Fruit fly (Drosophila melanogaster) whole organism, prepupa: ENCODE data around the gene CG12502.

Source experiments
- CG11294 ChIP-seq: fragments of 200-800 bp; sonication (Bioruptor generic); IDR thresholded peaks from 2 replicates; pipeline ENCODE4 v1.3.6; 2022; ENCODE audit warnings: missing biosample characterization, missing genetic modification characterization
- CG11762 ChIP-seq: fragments of 200-800 bp; sonication (Bioruptor generic); optimal IDR thresholded peaks from 3 replicates; lab custom pipeline; 2016; ENCODE audit warnings: missing biosample characterization, missing genetic modification characterization; ENCODE audit not compliant: insufficient read depth
- CG11902 ChIP-seq: fragments of 200-800 bp; sonication (Bioruptor generic); optimal IDR thresholded peaks from 3 replicates; lab custom pipeline; 2016; ENCODE audit warnings: missing biosample characterization, missing genetic modification characterization
- CG15336 ChIP-seq: fragments of 200-800 bp; sonication (Bioruptor generic); IDR thresholded peaks from 2 replicates; pipeline ENCODE4 v1.3.6; 2022; ENCODE audit warnings: missing biosample characterization, missing genetic modification characterization
- CG1621 ChIP-seq: fragments of 200-800 bp; sonication (Bioruptor generic); optimal IDR thresholded peaks from 3 replicates; lab custom pipeline; 2018; ENCODE audit warnings: missing biosample characterization, mild to moderate bottlenecking, missing genetic modification characterization
- CG16779 ChIP-seq: fragments of 200-800 bp; sonication (Bioruptor generic); optimal IDR thresholded peaks from 3 replicates; lab custom pipeline; 2017; ENCODE audit warnings: missing biosample characterization, mild to moderate bottlenecking, missing genetic modification characterization
- CG32006 ChIP-seq: fragments of 200-800 bp; sonication (Bioruptor generic); optimal IDR thresholded peaks from 3 replicates; lab custom pipeline; 2017; ENCODE audit warnings: missing biosample characterization, mild to moderate bottlenecking, missing genetic modification characterization
- CG34406 ChIP-seq: fragments of 200-800 bp; sonication (Bioruptor generic); optimal IDR thresholded peaks from 3 replicates; lab custom pipeline; 2016; ENCODE audit warnings: missing biosample characterization, missing genetic modification characterization
- CG3919 ChIP-seq: fragments of 200-800 bp; sonication (Bioruptor generic); optimal IDR thresholded peaks from 3 replicates; lab custom pipeline; 2016; ENCODE audit warnings: missing biosample characterization, missing genetic modification characterization
- CG6163 ChIP-seq: fragments of 200-800 bp; sonication (Bioruptor generic); IDR thresholded peaks from 3 replicates; pipeline ENCODE4 v1.3.6; 2022; ENCODE audit warnings: missing biosample characterization, missing genetic modification characterization
- CG6792 ChIP-seq: fragments of 200-800 bp; sonication (Bioruptor generic); optimal IDR thresholded peaks from 3 replicates; lab custom pipeline; 2016; ENCODE audit warnings: missing biosample characterization, missing genetic modification characterization
- CG6854 ChIP-seq: fragments of 200-800 bp; sonication (Bioruptor generic); optimal IDR thresholded peaks from 2 replicates; lab custom pipeline; 2017; ENCODE audit warnings: missing biosample characterization, mild to moderate bottlenecking, missing genetic modification characterization
- CG8119 ChIP-seq: fragments of 200-800 bp; sonication (Bioruptor generic); IDR thresholded peaks from 3 replicates; pipeline ENCODE4 v1.3.6; 2022; ENCODE audit warnings: missing biosample characterization, missing genetic modification characterization
- CG8319 ChIP-seq: fragments of 200-800 bp; sonication (Bioruptor generic); optimal IDR thresholded peaks from 3 replicates; lab custom pipeline; 2016; ENCODE audit warnings: missing biosample characterization, missing genetic modification characterization
- Eip75B ChIP-seq: fragments of 200-800 bp; sonication (Bioruptor generic); optimal IDR thresholded peaks from 3 replicates; lab custom pipeline; 2016; ENCODE audit warnings: missing biosample characterization, missing genetic modification characterization
- Eip78C ChIP-seq: fragments of 200-800 bp; sonication (Bioruptor generic); peaks from one replicate; lab custom pipeline; 2016; ENCODE audit warnings: missing biosample characterization, missing genetic modification characterization
- Ets96B ChIP-seq: fragments of 200-800 bp; optimal IDR thresholded peaks from 2 replicates; lab custom pipeline; 2019; ENCODE audit warnings: missing biosample characterization, mild to moderate bottlenecking, missing genetic modification characterization, moderate library complexity
- Hr39 ChIP-seq: fragments of 200-800 bp; sonication (Bioruptor generic); optimal IDR thresholded peaks from 2 replicates; lab custom pipeline; 2016; ENCODE audit warnings: missing biosample characterization, missing genetic modification characterization
- Lpt ChIP-seq: fragments of 200-800 bp; sonication (Bioruptor generic); optimal IDR thresholded peaks from 3 replicates; lab custom pipeline; 2016; ENCODE audit warnings: missing biosample characterization, missing genetic modification characterization
- Smox ChIP-seq: fragments of 200-800 bp; sonication (Bioruptor generic); optimal IDR thresholded peaks from 3 replicates; lab custom pipeline; 2016; ENCODE audit warnings: missing biosample characterization, missing genetic modification characterization
- Sox102F ChIP-seq: fragments of 200-800 bp; sonication (Bioruptor generic); optimal IDR thresholded peaks from 2 replicates; lab custom pipeline; 2016; ENCODE audit warnings: missing biosample characterization, mild to moderate bottlenecking, missing genetic modification characterization
- Sox14 ChIP-seq: fragments of 200-800 bp; sonication (Bioruptor generic); optimal IDR thresholded peaks from 3 replicates; lab custom pipeline; 2016; ENCODE audit warnings: missing biosample characterization, missing genetic modification characterization
- Sox15 ChIP-seq: fragments of 200-800 bp; sonication (Bioruptor generic); optimal IDR thresholded peaks from 3 replicates; lab custom pipeline; 2016; ENCODE audit warnings: missing biosample characterization, missing genetic modification characterization
- achi ChIP-seq: fragments of 200-800 bp; sonication (Bioruptor generic); optimal IDR thresholded peaks from 3 replicates; lab custom pipeline; 2016; ENCODE audit warnings: missing biosample characterization, missing genetic modification characterization
- acj6 ChIP-seq: fragments of 200-800 bp; sonication (Bioruptor generic); optimal IDR thresholded peaks from 3 replicates; lab custom pipeline; 2016; ENCODE audit warnings: missing biosample characterization, missing genetic modification characterization
- cyc ChIP-seq: fragments of 200-800 bp; sonication (Bioruptor generic); optimal IDR thresholded peaks from 3 replicates; lab custom pipeline; 2016; ENCODE audit warnings: missing biosample characterization, missing genetic modification characterization
- eg ChIP-seq: fragments of 200-800 bp; sonication (Bioruptor generic); IDR thresholded peaks from 3 replicates; pipeline ENCODE4 v1.3.6; 2022; ENCODE audit warnings: missing biosample characterization, missing genetic modification characterization
- fd85E ChIP-seq: fragments of 200-800 bp; sonication (Bioruptor generic); optimal IDR thresholded peaks from 3 replicates; lab custom pipeline; 2016; ENCODE audit warnings: missing biosample characterization, missing genetic modification characterization
- fkh ChIP-seq: fragments of 200-800 bp; sonication (Bioruptor generic); optimal IDR thresholded peaks from 3 replicates; lab custom pipeline; 2017; ENCODE audit warnings: missing biosample characterization, mild to moderate bottlenecking, missing genetic modification characterization, moderate library complexity
- lz ChIP-seq: fragments of 200-800 bp; sonication (Bioruptor generic); optimal IDR thresholded peaks from 3 replicates; lab custom pipeline; 2016; ENCODE audit warnings: missing biosample characterization, missing genetic modification characterization
- net ChIP-seq: fragments of 200-800 bp; sonication (Bioruptor generic); optimal IDR thresholded peaks from 3 replicates; lab custom pipeline; 2016; ENCODE audit warnings: missing biosample characterization, missing genetic modification characterization
- spab ChIP-seq: fragments of 200-800 bp; sonication (Bioruptor generic); optimal IDR thresholded peaks from 2 replicates; lab custom pipeline; 2017; ENCODE audit warnings: missing biosample characterization, mild to moderate bottlenecking, missing genetic modification characterization, missing genetic modification reagents
- ss ChIP-seq, 2 experiments: fragments of 200-800 bp; sonication (Bioruptor generic); optimal IDR thresholded peaks; 2 replicates in 1 of 2; 3 replicates in 1 of 2; lab custom pipeline; 2017 to 2018; ENCODE audit warnings: mild to moderate bottlenecking in 2 of 2, missing biosample characterization in 2 of 2, missing genetic modification characterization in 2 of 2, moderate library complexity in 1 of 2
- svp ChIP-seq: fragments of 200-800 bp; sonication (Bioruptor generic); peaks from one replicate; lab custom pipeline; 2016; ENCODE audit warnings: missing biosample characterization, missing genetic modification characterization
- vri ChIP-seq: fragments of 200-800 bp; sonication (Bioruptor generic); optimal IDR thresholded peaks from 3 replicates; lab custom pipeline; 2016; ENCODE audit warnings: missing biosample characterization, mild to moderate bottlenecking, missing genetic modification characterization

Gene CG12502

dm6 chr3L:880851-881250 lies 15.7 kb downstream of the CG12502 start:
- TF ChIP-seq Eip78C (peak; percentile 37), CG1621 (peak; percentile 1), Smox (GFP tag; lab: Kevin White, UChicago) (no peak), spab (no peak), CG6854 (peak; percentile 30), CG8119 (0 out of 3 replicates have a peak, but pooled peaks have one; percentile 16), CG3919 (GFP tag; lab: Kevin White, UChicago) (peak; percentile 14), vri (peak; percentile 2), eg (GFP tag; lab: Robert Waterston, UW) (peak; percentile 18; the same call in 1 of the 3 replicates)
- TF ChIP-seq, all 60 proteins: peak for 7

dm6 chr3L:881496-882235 lies 16.5 kb downstream of the CG12502 start, which contains the start of gene CG13907:
Gene CG13907 (minus strand): TSS chr3L:882013.
- no peak for TF ChIP-seq Ets96B (tag; lab: Kevin White, UChicago)
- TF ChIP-seq Sox14 (GFP tag; lab: Kevin White, UChicago): peak; percentile 45
- TF ChIP-seq CG16779: peak; percentile 39
- TF ChIP-seq achi (GFP tag; lab: Kevin White, UChicago): no peak
- peak; percentile 65 for TF ChIP-seq fkh (GFP tag; lab: Kevin White, UChicago)
- no peak for TF ChIP-seq Sox15
- no peak for TF ChIP-seq CG8319
- 0 out of 3 replicates have a peak, but pooled peaks have one; percentile 13 for TF ChIP-seq eg (GFP tag; lab: Robert Waterston, UW)
- TF ChIP-seq Sox102F (GFP tag; lab: Kevin White, UChicago): peak; percentile 30
- TF ChIP-seq cyc (GFP tag; lab: Kevin White, UChicago): no peak
- no peak for TF ChIP-seq CG34406 (GFP tag; lab: Kevin White, UChicago)
- TF ChIP-seq acj6 (GFP tag; lab: Kevin White, UChicago): no peak
- no peak for TF ChIP-seq Lpt (GFP tag; lab: Kevin White, UChicago)
- TF ChIP-seq net (GFP tag; lab: Kevin White, UChicago): peak; percentile 16
- TF ChIP-seq ss (GFP tag; optimal IDR thresholded peaks at IDR 0.05; lab: Kevin White, UChicago): peak; percentile 1 to 8
- TF ChIP-seq CG6163 (GFP tag; lab: Robert Waterston, UW): no peak
- no peak for TF ChIP-seq Eip75B (GFP tag; lab: Kevin White, UChicago)
- TF ChIP-seq CG32006 (GFP tag; lab: Kevin White, UChicago): no peak
- TF ChIP-seq CG15336 (GFP tag; lab: Robert Waterston, UW): no peak
- peak; percentile 32 for TF ChIP-seq CG6854
- no peak for TF ChIP-seq fd85E (GFP tag; lab: Kevin White, UChicago)

DNA sequence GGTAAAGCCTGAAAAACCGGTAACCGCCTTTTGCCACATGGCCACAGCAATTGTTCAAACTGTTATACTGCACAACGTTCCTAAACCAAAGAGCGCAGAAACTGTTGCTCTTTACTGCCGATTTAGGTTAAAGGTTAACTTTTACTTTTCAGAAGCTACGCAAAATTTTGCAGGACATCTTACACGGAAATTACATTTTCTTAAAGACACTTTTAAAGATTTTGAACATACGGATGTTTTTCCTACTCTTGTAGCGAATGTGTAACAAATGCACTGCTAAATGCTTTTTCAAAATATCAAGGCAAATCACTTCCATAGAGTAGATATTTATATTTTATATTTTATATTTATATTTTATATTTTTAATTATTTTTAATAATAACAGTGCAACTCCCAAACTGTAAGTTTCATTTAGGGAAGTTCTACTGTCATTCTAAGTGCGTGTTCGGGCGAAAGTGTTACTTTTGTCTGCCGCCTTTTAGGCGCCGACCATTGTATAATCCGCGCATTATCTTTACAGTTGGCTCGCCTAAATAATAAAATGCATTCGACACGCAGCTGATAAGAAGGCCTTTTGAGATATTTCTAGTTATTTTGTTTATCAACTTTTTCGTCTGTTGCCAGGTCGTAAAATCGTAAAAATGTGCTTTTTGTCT lies 17.2 kb downstream of the CG12502 start:
- TF ChIP-seq vri: peak; percentile 36
- TF ChIP-seq cyc (GFP tag; lab: Kevin White, UChicago): no peak
- TF ChIP-seq Eip78C: peak; percentile 70
- TF ChIP-seq fd85E (GFP tag; lab: Kevin White, UChicago): no peak
- no peak for TF ChIP-seq CG11902 (GFP tag; lab: Kevin White, UChicago)
- no peak for TF ChIP-seq Sox14 (GFP tag; lab: Kevin White, UChicago)
- TF ChIP-seq lz (GFP tag; lab: Kevin White, UChicago): no peak
- no peak for TF ChIP-seq CG11762 (GFP tag; lab: Kevin White, UChicago)
- no peak for TF ChIP-seq CG11294 (GFP tag; lab: Robert Waterston, UW)
- TF ChIP-seq CG6792 (GFP tag; lab: Kevin White, UChicago): no peak
- TF ChIP-seq Hr39 (GFP tag; lab: Kevin White, UChicago): no peak
- no peak for TF ChIP-seq svp (GFP tag; lab: Kevin White, UChicago)
